Fruit fly (Drosophila melanogaster) whole organism, adult: ENCODE data around the gene CG7369.

Source experiments
- Hr96 ChIP-seq: fragments of 200-800 bp; sonication (Bioruptor generic); optimal IDR thresholded peaks from 2 replicates; lab custom pipeline; 2016; ENCODE audit warnings: missing biosample characterization, missing genetic modification characterization
- cic ChIP-seq: fragments of 200-800 bp; sonication (Bioruptor generic); optimal IDR thresholded peaks from 2 replicates; lab custom pipeline; 2017; ENCODE audit warnings: missing biosample characterization, mild to moderate bottlenecking, missing genetic modification characterization, moderate library complexity
- ovo ChIP-seq: fragments of 200-800 bp; sonication (Bioruptor generic); optimal IDR thresholded peaks from 2 replicates; lab custom pipeline; 2016; ENCODE audit warnings: missing biosample characterization, missing genetic modification characterization

- peak; percentile 57 for TF ChIP-seq ovo (GFP tag; lab: Kevin White, UChicago)
- peak; percentile 37 for TF ChIP-seq Hr96 (GFP tag; lab: Kevin White, UChicago)
- TF ChIP-seq cic (GFP tag; lab: Kevin White, UChicago) = no peak
Observed at dm6 chr3L:22773383-22773873, 31.8 kb downstream of the CG7369 start.
